Fruit fly (Drosophila melanogaster) whole organism, prepupa: ENCODE data around the gene CG42300.

Experiments
- CG32006 ChIP-seq: fragments of 200-800 bp; sonication (Bioruptor generic); optimal IDR thresholded peaks from 3 replicates; lab custom pipeline; 2017; ENCODE audit warnings: missing biosample characterization, mild to moderate bottlenecking, missing genetic modification characterization
- CG34406 ChIP-seq: fragments of 200-800 bp; sonication (Bioruptor generic); optimal IDR thresholded peaks from 3 replicates; lab custom pipeline; 2016; ENCODE audit warnings: missing biosample characterization, missing genetic modification characterization

DNA sequence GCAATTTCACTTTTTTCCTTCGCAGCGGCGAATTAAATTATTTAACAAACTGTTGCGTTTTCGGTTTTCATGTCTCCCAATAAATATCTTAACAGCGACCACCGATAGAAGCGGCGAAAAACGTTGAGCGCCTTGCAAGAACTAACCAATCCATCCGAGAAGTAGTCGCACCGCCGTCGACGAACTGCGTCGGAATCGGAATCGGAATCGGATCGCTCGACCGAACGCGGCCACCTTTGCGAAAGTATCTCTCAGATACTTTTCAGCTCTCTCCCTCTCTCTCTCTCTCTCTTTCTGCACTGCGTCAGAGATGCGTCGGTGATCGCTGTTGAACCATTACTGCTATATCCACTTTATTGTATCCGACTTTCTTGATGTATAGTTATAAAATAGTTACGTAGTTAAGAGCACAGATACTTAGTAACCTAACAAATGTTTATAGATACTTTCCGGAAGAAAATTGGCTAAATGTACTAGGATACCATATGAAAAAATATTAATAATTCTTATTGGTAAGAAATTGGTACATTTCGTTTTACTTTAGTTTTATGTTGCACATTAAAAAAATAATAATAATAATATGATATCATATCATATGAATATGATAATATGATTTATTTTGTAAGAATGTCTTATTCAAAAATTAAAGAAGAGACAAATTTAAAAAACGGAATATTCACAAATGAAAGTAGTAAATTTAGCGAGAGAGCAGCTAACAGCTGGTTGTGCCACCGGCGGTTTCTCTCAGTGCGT is 37.8 kb upstream of the CG42300 start, which contains the start of gene Chsy:
- TF ChIP-seq CG34406 (no peak), CG32006 (peak; percentile 46)
